Fruit fly (Drosophila melanogaster) whole organism, embryonic: ENCODE data around the gene unk.

Source experiments
- Awh ChIP-seq: fragments of 200-800 bp; sonication (Bioruptor generic); IDR thresholded peaks from 2 replicates; pipeline ENCODE4, ENCODE4 v1.3.6; 2022; ENCODE audit warnings: missing biosample characterization, missing genetic modification characterization
- CG10321 ChIP-seq: fragments of 200-800 bp; sonication (Bioruptor generic); IDR thresholded peaks from 2 replicates; pipeline ENCODE4 v1.3.6; 2022; ENCODE audit warnings: missing biosample characterization, missing genetic modification characterization
- CG10654 ChIP-seq: fragments of 200-800 bp; sonication (Bioruptor generic); optimal IDR thresholded peaks from 2 replicates; lab custom pipeline; 2016; ENCODE audit warnings: missing biosample characterization, missing genetic modification characterization
- CG12659 ChIP-seq: fragments of 200-800 bp; sonication (Bioruptor generic); optimal IDR thresholded peaks from 3 replicates; lab custom pipeline; 2017; ENCODE audit warnings: mild to moderate bottlenecking, missing biosample characterization, missing genetic modification reagents, missing genetic modification characterization
- CG12769 ChIP-seq: fragments of 200-800 bp; sonication (Bioruptor generic); optimal IDR thresholded peaks from 2 replicates; lab custom pipeline; 2019; ENCODE audit warnings: missing biosample characterization, mild to moderate bottlenecking, missing genetic modification characterization, moderate library complexity
- CG2712 ChIP-seq: fragments of 200-800 bp; optimal IDR thresholded peaks from 3 replicates; lab custom pipeline; 2019; ENCODE audit warnings: missing biosample characterization, mild to moderate bottlenecking, missing genetic modification characterization, moderate library complexity
- CG3726 ChIP-seq: fragments of 200-800 bp; sonication (Bioruptor generic); IDR thresholded peaks from 3 replicates; pipeline ENCODE4, ENCODE4 v1.3.6; 2022; ENCODE audit warnings: missing biosample characterization, missing genetic modification characterization
- CG4328 ChIP-seq: fragments of 200-800 bp; sonication (Bioruptor generic); optimal IDR thresholded peaks from 3 replicates; lab custom pipeline; 2017; ENCODE audit warnings: missing biosample characterization, missing genetic modification reagents, missing genetic modification characterization
- CG5180 ChIP-seq: fragments of 200-800 bp; sonication (Bioruptor generic); optimal IDR thresholded peaks from 3 replicates; lab custom pipeline; 2017; ENCODE audit warnings: missing biosample characterization, missing genetic modification characterization, mild to moderate bottlenecking, moderate library complexity, missing genetic modification reagents
- CG5953 ChIP-seq: fragments of 200-800 bp; sonication (Bioruptor generic); IDR thresholded peaks from 2 replicates; pipeline ENCODE4 v1.3.6; 2022; ENCODE audit warnings: missing biosample characterization, missing genetic modification characterization
- CG7357 ChIP-seq: fragments of 200-800 bp; sonication (Bioruptor generic); IDR thresholded peaks from 3 replicates; pipeline ENCODE4 v1.3.6; 2022; ENCODE audit warnings: missing biosample characterization, missing genetic modification characterization
- CG7786 ChIP-seq: fragments of 200-800 bp; sonication (Bioruptor generic); optimal IDR thresholded peaks from 2 replicates; lab custom pipeline; 2016; ENCODE audit warnings: missing biosample characterization, missing genetic modification characterization
- CG8388 ChIP-seq: fragments of 200-800 bp; sonication (Bioruptor generic); optimal IDR thresholded peaks from 2 replicates; lab custom pipeline; 2019; ENCODE audit warnings: missing biosample characterization, mild to moderate bottlenecking, missing genetic modification characterization, moderate library complexity
- CkIIα-i1 ChIP-seq: fragments of 200-800 bp; sonication (Bioruptor generic); IDR thresholded peaks from 2 replicates; pipeline ENCODE4 v1.3.6; 2022; ENCODE audit warnings: missing biosample characterization, missing genetic modification characterization
- D19A ChIP-seq: fragments of 200-800 bp; optimal IDR thresholded peaks from 3 replicates; lab custom pipeline; 2019; ENCODE audit warnings: missing biosample characterization, mild to moderate bottlenecking, missing genetic modification characterization, moderate library complexity
- Deaf1 ChIP-seq: fragments of 200-800 bp; optimal IDR thresholded peaks from 3 replicates; lab custom pipeline; 2019; ENCODE audit warnings: missing biosample characterization, mild to moderate bottlenecking, missing genetic modification characterization, moderate library complexity
- E2f1 ChIP-seq: fragments of 200-800 bp; sonication (Bioruptor generic); IDR thresholded peaks from 2 replicates; pipeline ENCODE4 v1.3.6; 2022; ENCODE audit warnings: missing biosample characterization, missing genetic modification characterization
- Eip74EF ChIP-seq, 2 experiments: fragments of 200-800 bp in 1 of 2; fragments of >200 bp in 1 of 2; sonication (Bioruptor generic) in 1 of 2; optimal IDR thresholded peaks; 2 replicates each; lab custom pipeline; 2017 to 2019; ENCODE audit warnings: missing biosample characterization in 2 of 2, missing genetic modification characterization in 2 of 2, mild to moderate bottlenecking in 1 of 2, moderate library complexity in 1 of 2
- Lpt ChIP-seq: fragments of >200 bp; optimal IDR thresholded peaks from 2 replicates; lab custom pipeline; 2018; ENCODE audit warnings: missing biosample characterization, missing genetic modification characterization
- Mes4 ChIP-seq: fragments of 200-800 bp; sonication (Bioruptor generic); optimal IDR thresholded peaks from 2 replicates; lab custom pipeline; 2016; ENCODE audit warnings: missing biosample characterization, missing genetic modification characterization
- NFAT ChIP-seq: fragments of 200-800 bp; sonication (Bioruptor generic); IDR thresholded peaks from 2 replicates; pipeline ENCODE4 v1.3.6; 2022; ENCODE audit warnings: missing biosample characterization, missing genetic modification characterization
- Nf-YB ChIP-seq: fragments of 200-800 bp; sonication (Bioruptor generic); optimal IDR thresholded peaks from 3 replicates; lab custom pipeline; 2019; ENCODE audit warnings: missing biosample characterization, mild to moderate bottlenecking, missing genetic modification characterization, moderate library complexity
- Nf-YC ChIP-seq: fragments of 200-800 bp; optimal IDR thresholded peaks from 3 replicates; lab custom pipeline; 2019; ENCODE audit warnings: missing biosample characterization, mild to moderate bottlenecking, missing genetic modification characterization, moderate library complexity
- Pdp1 ChIP-seq, 2 experiments: fragments of 200-800 bp; sonication (Bioruptor generic); optimal IDR thresholded peaks; 3 replicates each; lab custom pipeline; 2016; ENCODE audit warnings: missing biosample characterization in 2 of 2, missing genetic modification characterization in 2 of 2, mild to moderate bottlenecking in 1 of 2, moderate library complexity in 1 of 2
- Poxn ChIP-seq: fragments of 200-800 bp; sonication (Bioruptor generic); IDR thresholded peaks from 2 replicates; pipeline ENCODE4 v1.3.6; 2022; ENCODE audit warnings: missing biosample characterization, missing genetic modification characterization
- Scr ChIP-seq: fragments of 200-800 bp; sonication (Bioruptor generic); IDR thresholded peaks from 2 replicates; pipeline ENCODE4 v1.3.6; 2022; ENCODE audit warnings: missing biosample characterization, missing genetic modification characterization; ENCODE audit not compliant: partially characterized antibody
- abd-A ChIP-seq: fragments of 200-800 bp; sonication (Bioruptor generic); optimal IDR thresholded peaks from 3 replicates; lab custom pipeline; 2019; ENCODE audit warnings: missing biosample characterization, mild to moderate bottlenecking, missing genetic modification characterization, moderate library complexity
- bsh ChIP-seq, 2 experiments: fragments of 200-800 bp; sonication (Bioruptor generic); optimal IDR thresholded peaks; 2 replicates each; lab custom pipeline; 2017 to 2018; ENCODE audit warnings: mild to moderate bottlenecking in 2 of 2, missing biosample characterization in 2 of 2, missing genetic modification characterization in 2 of 2, moderate library complexity in 1 of 2
- cg ChIP-seq: fragments of 200-800 bp; sonication (Bioruptor generic); optimal IDR thresholded peaks from 3 replicates; lab custom pipeline; 2019; ENCODE audit warnings: missing biosample characterization, mild to moderate bottlenecking, missing genetic modification characterization, moderate library complexity
- chinmo ChIP-seq: fragments of 200-800 bp; sonication (Bioruptor generic); IDR thresholded peaks from 4 replicates; pipeline ENCODE4 v1.3.6; 2022; ENCODE audit warnings: missing biosample characterization, missing genetic modification characterization; ENCODE audit not compliant: partially characterized antibody
- fru ChIP-seq: fragments of >200 bp; optimal IDR thresholded peaks from 2 replicates; lab custom pipeline; 2017
- ftz-f1 ChIP-seq: fragments of 200-800 bp; sonication (Bioruptor generic); optimal IDR thresholded peaks from 2 replicates; lab custom pipeline; 2016; ENCODE audit warnings: missing biosample characterization, missing genetic modification characterization
- gem ChIP-seq: fragments of 200-800 bp; sonication (Bioruptor generic); optimal IDR thresholded peaks from 2 replicates; lab custom pipeline; 2019; ENCODE audit warnings: missing biosample characterization, mild to moderate bottlenecking, missing genetic modification characterization, moderate library complexity
- grau ChIP-seq: fragments of 200-800 bp; optimal IDR thresholded peaks from 3 replicates; lab custom pipeline; 2019; ENCODE audit warnings: missing biosample characterization, mild to moderate bottlenecking, missing genetic modification characterization, moderate library complexity
- gro ChIP-seq: fragments of 200-800 bp; sonication (Bioruptor generic); optimal IDR thresholded peaks from 2 replicates; lab custom pipeline; 2016; ENCODE audit warnings: missing biosample characterization, missing genetic modification characterization
- h ChIP-seq: fragments of >200 bp; optimal IDR thresholded peaks from 2 replicates; lab custom pipeline; 2017
- kni ChIP-seq: fragments of 200-800 bp; sonication (Bioruptor generic); optimal IDR thresholded peaks from 3 replicates; lab custom pipeline; 2017; ENCODE audit warnings: mild to moderate bottlenecking, missing biosample characterization, missing genetic modification reagents, missing genetic modification characterization
- mld ChIP-seq: fragments of 200-800 bp; sonication (Bioruptor generic); IDR thresholded peaks from 3 replicates; pipeline ENCODE4 v1.3.6; 2022; ENCODE audit warnings: missing biosample characterization, missing genetic modification characterization; ENCODE audit not compliant: partially characterized antibody
- nerfin-2 ChIP-seq: fragments of 200-800 bp; sonication (Bioruptor generic); IDR thresholded peaks from 2 replicates; pipeline ENCODE4 v1.3.6; 2022; ENCODE audit warnings: missing biosample characterization, missing genetic modification characterization; ENCODE audit not compliant: partially characterized antibody
- prd ChIP-seq, 3 experiments: fragments of >200 bp in 2 of 3; fragments of 200-800 bp in 1 of 3; sonication (Bioruptor generic) in 1 of 3; optimal IDR thresholded peaks in 2 of 3; IDR thresholded peaks in 1 of 3; 2 replicates in 2 of 3; 3 replicates in 1 of 3; pipeline versions ENCODE4 v1.3.6 to Lab custom; 2017 to 2022; ENCODE audit warnings: missing biosample characterization in 1 of 3, missing genetic modification characterization in 1 of 3
- pros ChIP-seq: fragments of 200-800 bp; sonication (Bioruptor generic); optimal IDR thresholded peaks from 3 replicates; lab custom pipeline; 2019; ENCODE audit warnings: missing biosample characterization, mild to moderate bottlenecking, missing genetic modification characterization, moderate library complexity
- repo ChIP-seq: fragments of 200-800 bp; sonication (Bioruptor generic); optimal IDR thresholded peaks from 2 replicates; lab custom pipeline; 2016; ENCODE audit warnings: missing biosample characterization, missing genetic modification characterization
- sd ChIP-seq: fragments of 200-800 bp; sonication (Bioruptor generic); optimal IDR thresholded peaks from 3 replicates; lab custom pipeline; 2018; ENCODE audit warnings: missing biosample characterization, mild to moderate bottlenecking, missing genetic modification characterization, moderate library complexity
- sens ChIP-seq: fragments of 200-800 bp; sonication (Bioruptor generic); peaks from one replicate; lab custom pipeline; 2016; ENCODE audit warnings: missing biosample characterization, missing genetic modification characterization
- sr ChIP-seq: fragments of 200-800 bp; sonication (Bioruptor generic); IDR thresholded peaks from 3 replicates; pipeline ENCODE4 v1.3.6; 2022; ENCODE audit warnings: missing biosample characterization, missing genetic modification characterization
- twi ChIP-seq: fragments of 200-800 bp; optimal IDR thresholded peaks from 2 replicates; lab custom pipeline; 2019; ENCODE audit warnings: missing biosample characterization, mild to moderate bottlenecking, missing genetic modification characterization, moderate library complexity
- vvl ChIP-seq: fragments of 200-800 bp; sonication (Bioruptor generic); IDR thresholded peaks from 2 replicates; pipeline ENCODE4 v1.3.6; 2022; ENCODE audit warnings: missing biosample characterization, missing genetic modification characterization
- wek ChIP-seq: fragments of 200-800 bp; sonication (Bioruptor generic); optimal IDR thresholded peaks from 3 replicates; lab custom pipeline; 2018; ENCODE audit warnings: missing biosample characterization, mild to moderate bottlenecking, missing genetic modification characterization, moderate library complexity
- z ChIP-seq: fragments of 200-800 bp; sonication (Bioruptor generic); IDR thresholded peaks from 3 replicates; pipeline ENCODE4 v1.3.6; 2022; ENCODE audit warnings: missing biosample characterization, missing genetic modification characterization

unk gene

dm6 chr3R:23144654-23145053 lies 13.0 kb downstream of the unk start (continued):
- TF ChIP-seq prd (optimal IDR thresholded peaks at IDR 0.05; lab: Kevin White, UChicago) = no peak
- peak; percentile 26; the same call in 1 of the 3 replicates for TF ChIP-seq prd (GFP tag; IDR thresholded peaks at IDR 0.05; lab: Robert Waterston, UW)
- no peak for TF ChIP-seq Mes4 (GFP tag; lab: Kevin White, UChicago)
- no peak for TF ChIP-seq CG7357 (GFP tag; lab: Robert Waterston, UW)
- TF ChIP-seq sens (GFP tag; lab: Kevin White, UChicago) = peak; percentile 66
- no peak for TF ChIP-seq mld (GFP tag; lab: Robert Waterston, UW)
- TF ChIP-seq ftz-f1 (GFP tag; lab: Kevin White, UChicago) = no peak
- no peak for TF ChIP-seq grau (tag; lab: Kevin White, UChicago)
- TF ChIP-seq gro (GFP tag; lab: Kevin White, UChicago) = no peak
- no peak for TF ChIP-seq fru (lab: Kevin White, UChicago)
- no peak for TF ChIP-seq CG12659 (GFP tag; lab: Kevin White, UChicago)
- TF ChIP-seq bsh (GFP tag; optimal IDR thresholded peaks at IDR 0.05; lab: Kevin White, UChicago) = no peak
- TF ChIP-seq gem (tag; lab: Kevin White, UChicago) = peak; percentile 5
- TF ChIP-seq Eip74EF (GFP tag; optimal IDR thresholded peaks at IDR 0.05; lab: Kevin White, UChicago) = no peak
- peak; percentile 14; the same call in 1 of the 2 replicates for TF ChIP-seq E2f1 (GFP tag; lab: Robert Waterston, UW)
- TF ChIP-seq Poxn (GFP tag; lab: Robert Waterston, UW) = no peak
- peak in 1 of 2 experiments; percentile 29 for TF ChIP-seq Pdp1 (GFP tag; optimal IDR thresholded peaks at IDR 0.05; lab: Kevin White, UChicago)

dm6 chr3R:23143440-23143839 lies 14.2 kb downstream of the unk start:
- TF ChIP-seq CG3726 (GFP tag; lab: Robert Waterston, UW) (0 out of 3 replicates have a peak, but pooled peaks have one; percentile 29), nerfin-2 (GFP tag; lab: Robert Waterston, UW) (0 out of 2 replicates have a peak, but pooled peaks have one; percentile 4), chinmo (GFP tag; lab: Robert Waterston, UW) (0 out of 4 replicates have a peak, but pooled peaks have one; percentile 58), vvl (GFP tag; lab: Robert Waterston, UW) (0 out of 2 replicates have a peak, but pooled peaks have one; percentile 17), h (no peak), CG8388 (GFP tag; lab: Kevin White, UChicago) (no peak), kni (GFP tag; lab: Kevin White, UChicago) (peak; percentile 78), repo (GFP tag; lab: Kevin White, UChicago) (no peak), CG10654 (no peak), z (GFP tag; lab: Robert Waterston, UW) (peak; percentile 48; the same call in 1 of the 3 replicates), sd (tag; lab: Kevin White, UChicago) (peak; percentile 2), wek (GFP tag; lab: Kevin White, UChicago) (no peak), twi (peak; percentile 41), pros (GFP tag; lab: Kevin White, UChicago) (peak; percentile 73), D19A (tag; lab: Kevin White, UChicago) (no peak), Nf-YB (peak; percentile 89), Awh (GFP tag; lab: Robert Waterston, UW) (0 out of 2 replicates have a peak, but pooled peaks have one; percentile 28), CG2712 (tag; lab: Kevin White, UChicago) (peak; percentile 93), CG5953 (no peak), CG4328 (GFP tag; lab: Kevin White, UChicago) (no peak), Scr (GFP tag; lab: Robert Waterston, UW) (no peak), CG10321 (GFP tag; lab: Robert Waterston, UW) (peak; percentile 14; the same call in 1 of the 2 replicates), cg (GFP tag; lab: Kevin White, UChicago) (peak; percentile 96), CG12769 (peak; percentile 53), Lpt (GFP tag; lab: Kevin White, UChicago) (no peak), CkIIα-i1 (GFP tag; lab: Robert Waterston, UW) (no peak), Nf-YC (tag; lab: Kevin White, UChicago) (peak; percentile 84), NFAT (GFP tag; lab: Robert Waterston, UW) (0 out of 2 replicates have a peak, but pooled peaks have one; percentile 10), sr (GFP tag; lab: Robert Waterston, UW) (no peak), CG5180 (no peak), abd-A (tag; lab: Kevin White, UChicago) (peak; percentile 74), Deaf1 (peak; percentile 57), CG7786 (GFP tag; lab: Kevin White, UChicago) (no peak)
